Worm (Caenorhabditis elegans) whole organism, young adult: ENCODE measurements around the gene vha-19.

Source experiments
- atf-7 ChIP-seq: sonication (generic microtip); optimal IDR thresholded peaks from 2 replicates; lab custom pipeline; 2017; ENCODE audit warnings: mild to moderate bottlenecking, missing genetic modification characterization, missing compliant biosample characterization
- ccch-3 ChIP-seq: fragments of 200-800 bp; sonication (Bioruptor generic); optimal IDR thresholded peaks from 2 replicates; lab custom pipeline; 2018; ENCODE audit warnings: mild to moderate bottlenecking, missing genetic modification characterization, missing compliant biosample characterization
- fkh-3 ChIP-seq: sonication (generic microtip); optimal IDR thresholded peaks from 2 replicates; lab custom pipeline; 2016; ENCODE audit warnings: mild to moderate bottlenecking, missing genetic modification characterization, missing compliant biosample characterization
- him-1 ChIP-seq: sonication (generic microtip); optimal IDR thresholded peaks from 2 replicates; lab custom pipeline; 2016; ENCODE audit warnings: missing genotype, missing genetic modification reagents, missing genetic modification characterization, missing compliant biosample characterization
- hsf-1 ChIP-seq: fragments of 200-800 bp; sonication (Bioruptor generic); IDR thresholded peaks from 2 replicates; pipeline ENCODE4 v1.3.6; 2022; ENCODE audit warnings: missing genetic modification reagents, missing genetic modification characterization, missing compliant biosample characterization
- lin-26 ChIP-seq: fragments of 200-800 bp; sonication (Bioruptor generic); IDR thresholded peaks from 2 replicates; pipeline ENCODE4 v1.3.6; 2022; ENCODE audit warnings: missing genetic modification reagents, missing genetic modification characterization, missing compliant biosample characterization
- nfya-1 ChIP-seq: sonication (generic microtip); optimal IDR thresholded peaks from 2 replicates; lab custom pipeline; 2017; ENCODE audit warnings: antibody characterized with exemption, missing compliant biosample characterization, missing genetic modification characterization, borderline replicate concordance; ENCODE audit not compliant: insufficient read depth
- nhr-179 ChIP-seq: sonication (generic microtip); optimal IDR thresholded peaks from 2 replicates; lab custom pipeline; 2016; ENCODE audit warnings: mild to moderate bottlenecking, missing genetic modification characterization, missing compliant biosample characterization
- pha-4 ChIP-seq: fragments of 150-350 bp; sonication (generic microtip); optimal IDR thresholded peaks from 2 replicates; lab custom pipeline; 2014; ENCODE audit warnings: missing biosample characterization, missing genetic modification reagents, missing genetic modification characterization
- rec-8 ChIP-seq, 2 experiments: sonication (generic microtip); optimal IDR thresholded peaks; 2 replicates each; lab custom pipeline; 2016; ENCODE audit warnings: mild to moderate bottlenecking in 2 of 2, missing genetic modification characterization in 2 of 2, missing genetic modification reagents in 2 of 2, missing genotype in 2 of 2, missing biosample characterization in 1 of 2, missing compliant biosample characterization in 1 of 2, moderate library complexity in 1 of 2
- snpc-3.4 ChIP-seq: sonication (generic microtip); optimal IDR thresholded peaks from 2 replicates; lab custom pipeline; 2017; ENCODE audit warnings: missing genetic modification characterization, mild to moderate bottlenecking, missing compliant biosample characterization, antibody characterized with exemption, moderate library complexity, missing genotype, missing genetic modification reagents
- somi-1 ChIP-seq: fragments of 200-800 bp; sonication (Bioruptor generic); optimal IDR thresholded peaks from 2 replicates; lab custom pipeline; 2018; ENCODE audit warnings: mild to moderate bottlenecking, missing genetic modification characterization, missing compliant biosample characterization
- unc-62 ChIP-seq: fragments of 150-350 bp; optimal IDR thresholded peaks from 2 replicates; lab custom pipeline; 2014; ENCODE audit warnings: missing biosample characterization, missing genetic modification reagents, missing genetic modification characterization
- zfh-2 ChIP-seq: fragments of 200-800 bp; sonication (Bioruptor generic); conservative IDR thresholded peaks from 2 replicates; pipeline ENCODE4 v1.3.6; 2022; ENCODE audit warnings: missing genetic modification reagents, missing genetic modification characterization, missing compliant biosample characterization

DNA sequence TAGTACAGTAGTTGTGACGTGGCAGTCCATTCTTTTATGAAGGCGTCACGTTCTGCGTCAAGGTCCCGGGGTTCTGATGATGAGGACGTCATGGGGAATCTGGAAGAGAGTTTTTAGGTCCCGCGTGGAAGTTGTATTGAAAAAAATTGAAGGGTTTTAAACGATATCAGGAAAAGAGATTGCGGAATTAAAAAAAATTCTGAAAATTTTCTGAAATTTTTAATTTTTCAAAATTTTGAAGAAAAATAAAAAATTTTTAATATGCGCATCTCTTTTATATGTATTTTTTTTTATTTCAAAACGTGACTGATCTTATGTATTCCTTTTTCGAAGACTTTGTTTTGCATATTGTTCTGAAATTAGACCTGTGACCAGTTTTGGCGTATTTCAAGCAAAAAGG lies 53.5 kb downstream of the vha-19 start, which contains the start of gene C04C3.6:
- TF ChIP-seq zfh-2 (GFP tag; lab: Robert Waterston, UW) (no peak), snpc-3.4 (tag; lab: Kevin White, UChicago) (no peak), ccch-3 (no peak), fkh-3 (tag; lab: Kevin White, UChicago) (no peak), unc-62 (GFP tag; lab: Kevin White, UChicago) (no peak), atf-7 (tag; lab: Kevin White, UChicago) (no peak), him-1 (tag; lab: Kevin White, UChicago) (no peak), nfya-1 (no peak), nhr-179 (tag; lab: Kevin White, UChicago) (no peak), pha-4 (tag; lab: Kevin White, UChicago) (no peak), lin-26 (no peak), hsf-1 (GFP tag; lab: Robert Waterston, UW) (no peak), rec-8 (tag; optimal IDR thresholded peaks at IDR 0.05; lab: Kevin White, UChicago) (no peak), somi-1 (GFP tag; lab: Kevin White, UChicago) (no peak)
